Worm (Caenorhabditis elegans) whole organism, late embryonic: ENCODE data around the gene nhr-172.

ENCODE experiments used
- C08G9.2 ChIP-seq: sonication (generic microtip); optimal IDR thresholded peaks from 2 replicates; lab custom pipeline; 2016; ENCODE audit warnings: mild to moderate bottlenecking, missing genetic modification characterization, moderate library complexity, missing compliant biosample characterization
- F13H6.1 ChIP-seq: sonication (generic microtip); optimal IDR thresholded peaks from 2 replicates; lab custom pipeline; 2016; ENCODE audit warnings: missing genetic modification characterization, missing compliant biosample characterization
- Y22D7AL.16 ChIP-seq: sonication (generic microtip); optimal IDR thresholded peaks from 2 replicates; lab custom pipeline; 2016; ENCODE audit warnings: missing genetic modification characterization, missing compliant biosample characterization
- ahr-1 ChIP-seq: sonication (generic microtip); optimal IDR thresholded peaks from 2 replicates; lab custom pipeline; 2016; ENCODE audit warnings: missing genetic modification characterization, missing compliant biosample characterization
- ceh-14 ChIP-seq: sonication (generic microtip); optimal IDR thresholded peaks from 2 replicates; lab custom pipeline; 2016; ENCODE audit warnings: missing genotype, missing genetic modification characterization, missing compliant biosample characterization
- ceh-18 ChIP-seq: sonication (generic microtip); optimal IDR thresholded peaks from 2 replicates; lab custom pipeline; 2016; ENCODE audit warnings: missing genetic modification characterization, missing compliant biosample characterization
- ceh-22 ChIP-seq: sonication (generic microtip); optimal IDR thresholded peaks from 2 replicates; lab custom pipeline; 2017; ENCODE audit warnings: missing biosample characterization, missing genetic modification characterization
- ceh-24 ChIP-seq: sonication (generic microtip); optimal IDR thresholded peaks from 2 replicates; lab custom pipeline; 2016; ENCODE audit warnings: mild to moderate bottlenecking, missing genetic modification characterization, missing compliant biosample characterization
- ceh-30 ChIP-seq: fragments of 150-350 bp; optimal IDR thresholded peaks from 2 replicates; lab custom pipeline; 2014; ENCODE audit warnings: missing biosample characterization, missing genetic modification characterization
- ceh-45 ChIP-seq: fragments of 200-800 bp; sonication (Bioruptor generic); IDR thresholded peaks from 2 replicates; pipeline ENCODE4 v1.3.6; 2022; ENCODE audit warnings: missing genetic modification reagents, missing genetic modification characterization, missing compliant biosample characterization
- ceh-48 ChIP-seq: sonication (generic microtip); optimal IDR thresholded peaks from 2 replicates; lab custom pipeline; 2016; ENCODE audit warnings: missing genetic modification characterization, inconsistent platforms, missing compliant biosample characterization
- ceh-6 ChIP-seq: fragments of 200-800 bp; sonication (Bioruptor generic); optimal IDR thresholded peaks from 2 replicates; lab custom pipeline; 2018; ENCODE audit warnings: mild to moderate bottlenecking, missing genetic modification characterization, missing compliant biosample characterization
- che-1 ChIP-seq: sonication (generic microtip); optimal IDR thresholded peaks from 2 replicates; lab custom pipeline; 2016; ENCODE audit warnings: mild to moderate bottlenecking, missing genetic modification characterization, missing compliant biosample characterization
- dmd-4 ChIP-seq: sonication (generic microtip); optimal IDR thresholded peaks from 2 replicates; lab custom pipeline; 2016; ENCODE audit warnings: borderline replicate concordance, missing genetic modification characterization, missing compliant biosample characterization
- elt-2 ChIP-seq: sonication (generic microtip); optimal IDR thresholded peaks from 2 replicates; lab custom pipeline; 2016; ENCODE audit warnings: missing genetic modification reagents, missing genetic modification characterization, missing compliant biosample characterization
- fax-1 ChIP-seq: sonication (generic microtip); optimal IDR thresholded peaks from 2 replicates; lab custom pipeline; 2016; ENCODE audit warnings: missing genotype, missing genetic modification characterization, missing compliant biosample characterization
- fkh-10 ChIP-seq: fragments of 150-350 bp; optimal IDR thresholded peaks from 2 replicates; lab custom pipeline; 2014; ENCODE audit warnings: missing biosample characterization, missing genetic modification reagents, missing genetic modification characterization
- hlh-13 ChIP-seq: fragments of 200-800 bp; sonication (Bioruptor generic); optimal IDR thresholded peaks from 2 replicates; lab custom pipeline; 2018; ENCODE audit warnings: mild to moderate bottlenecking, missing genetic modification characterization, missing compliant biosample characterization
- hlh-15 ChIP-seq: sonication (generic microtip); optimal IDR thresholded peaks from 2 replicates; lab custom pipeline; 2016; ENCODE audit warnings: missing genetic modification characterization, missing compliant biosample characterization
- hlh-30 ChIP-seq: sonication (generic microtip); optimal IDR thresholded peaks from 2 replicates; lab custom pipeline; 2017; ENCODE audit warnings: antibody characterized with exemption, missing genetic modification characterization, missing compliant biosample characterization; ENCODE audit not compliant: insufficient read depth
- hlh-6 ChIP-seq: sonication (generic microtip); optimal IDR thresholded peaks from 2 replicates; lab custom pipeline; 2016; ENCODE audit warnings: missing genotype, missing genetic modification characterization, missing compliant biosample characterization
- lim-6 ChIP-seq: sonication (generic microtip); optimal IDR thresholded peaks from 2 replicates; lab custom pipeline; 2016; ENCODE audit warnings: missing genetic modification characterization, missing compliant biosample characterization
- lin-11 ChIP-seq: fragments of 200-800 bp; sonication (Bioruptor generic); optimal IDR thresholded peaks from 2 replicates; lab custom pipeline; 2018; ENCODE audit warnings: mild to moderate bottlenecking, missing genetic modification characterization, missing compliant biosample characterization
- odd-2 ChIP-seq: sonication (generic microtip); optimal IDR thresholded peaks from 2 replicates; lab custom pipeline; 2017; ENCODE audit warnings: antibody characterized with exemption, mild to moderate bottlenecking, missing genetic modification characterization, missing compliant biosample characterization
- pag-3 ChIP-seq: sonication (generic microtip); optimal IDR thresholded peaks from 2 replicates; lab custom pipeline; 2016; ENCODE audit warnings: missing compliant biosample characterization, missing genetic modification characterization, borderline replicate concordance
- pat-9 ChIP-seq: fragments of 200-800 bp; sonication (Bioruptor generic); optimal IDR thresholded peaks from 2 replicates; lab custom pipeline; 2018; ENCODE audit warnings: mild to moderate bottlenecking, missing genetic modification characterization, moderate library complexity, missing compliant biosample characterization
- pax-1 ChIP-seq: fragments of 150-350 bp; optimal IDR thresholded peaks from 2 replicates; lab custom pipeline; 2014; ENCODE audit warnings: missing biosample characterization, missing genetic modification characterization
- pqm-1 ChIP-seq: sonication (generic microtip); optimal IDR thresholded peaks from 2 replicates; lab custom pipeline; 2016; ENCODE audit warnings: missing genetic modification characterization, missing compliant biosample characterization
- pros-1 ChIP-seq: fragments of 150-350 bp; optimal IDR thresholded peaks from 2 replicates; lab custom pipeline; 2014; ENCODE audit warnings: missing biosample characterization, missing genetic modification reagents, missing genetic modification characterization
- ref-2 ChIP-seq: sonication (generic microtip); optimal IDR thresholded peaks from 2 replicates; lab custom pipeline; 2016; ENCODE audit warnings: missing genetic modification characterization, missing compliant biosample characterization
- sdc-2 ChIP-seq: sonication (generic microtip); optimal IDR thresholded peaks from 2 replicates; lab custom pipeline; 2016; ENCODE audit warnings: missing genotype, missing genetic modification characterization, missing compliant biosample characterization
- sox-4 ChIP-seq: sonication (generic microtip); optimal IDR thresholded peaks from 2 replicates; lab custom pipeline; 2017; ENCODE audit warnings: mild to moderate bottlenecking, missing genetic modification characterization, inconsistent platforms, missing compliant biosample characterization
- unc-3 ChIP-seq, 2 experiments: fragments of 200-800 bp in 1 of 2; sonication (Bioruptor generic) in 1 of 2; sonication (generic microtip) in 1 of 2; conservative IDR thresholded peaks in 1 of 2; optimal IDR thresholded peaks in 1 of 2; 2 replicates each; pipeline versions ENCODE4 v1.3.6 to Lab custom; 2016 to 2022; ENCODE audit warnings: missing compliant biosample characterization in 2 of 2, missing genetic modification characterization in 2 of 2, missing genetic modification reagents in 1 of 2
- unc-42 ChIP-seq: sonication (generic microtip); optimal IDR thresholded peaks from 2 replicates; lab custom pipeline; 2016; ENCODE audit warnings: missing genotype, missing genetic modification characterization, missing compliant biosample characterization
- unc-55 ChIP-seq: sonication (generic microtip); optimal IDR thresholded peaks from 2 replicates; lab custom pipeline; 2017; ENCODE audit warnings: missing biosample characterization, missing genetic modification reagents, missing genetic modification characterization
- unc-86 ChIP-seq: sonication (generic microtip); optimal IDR thresholded peaks from 2 replicates; lab custom pipeline; 2016; ENCODE audit warnings: missing genetic modification characterization, missing compliant biosample characterization
- zip-5 ChIP-seq: sonication (generic microtip); optimal IDR thresholded peaks from 2 replicates; lab custom pipeline; 2016; ENCODE audit warnings: missing genetic modification characterization, missing compliant biosample characterization

The nhr-172 gene

DNA sequence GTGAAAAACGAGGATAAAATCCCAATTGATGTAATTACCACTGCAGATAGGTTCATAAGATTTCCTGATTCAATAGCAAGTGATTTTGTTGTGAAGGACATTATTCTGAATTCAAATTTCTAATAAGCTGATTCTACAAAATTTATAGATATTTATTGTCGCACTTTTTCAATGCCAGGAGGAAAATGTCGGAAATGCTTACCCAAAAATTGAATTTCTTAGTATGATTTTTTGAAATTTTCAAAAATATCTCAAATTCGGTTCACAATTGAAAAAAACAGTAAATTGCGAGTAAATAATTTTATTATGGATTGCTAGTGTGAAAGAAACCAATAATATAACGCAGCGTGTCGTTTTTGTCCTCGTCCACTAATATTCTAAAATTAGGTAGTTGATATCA is 15.9 kb upstream of the nhr-172 start, which contains the start of gene srbc-10:
Gene srbc-10, minus strand, starts transcription at position 101 of the 400 bp plus-strand sequence.
- TF ChIP-seq zip-5 (tag; lab: Kevin White, UChicago) (no peak), pag-3 (tag; lab: Kevin White, UChicago) (no peak), ceh-45 (GFP tag; lab: Robert Waterston, UW) (no peak), sdc-2 (tag; lab: Kevin White, UChicago) (no peak), pqm-1 (tag; lab: Kevin White, UChicago) (no peak), unc-55 (no peak), fax-1 (tag; lab: Kevin White, UChicago) (no peak), unc-3 (GFP tag; conservative IDR thresholded peaks at IDR 0.05; lab: Robert Waterston, UW) (no peak), unc-3 (tag; optimal IDR thresholded peaks at IDR 0.05; lab: Kevin White, UChicago) (no peak), ceh-14 (tag; lab: Kevin White, UChicago) (no peak), ceh-6 (GFP tag; lab: Kevin White, UChicago) (no peak), pat-9 (no peak)

- TF ChIP-seq fax-1 (tag; lab: Kevin White, UChicago), result no peak
- no peak for TF ChIP-seq pat-9
Observed at ce11 chrV:7495189-7495588, 13.6 kb upstream of the nhr-172 start, which contains the start of gene srbc-11. srbc-11 (minus strand) TSS chrV:7495289.

DNA sequence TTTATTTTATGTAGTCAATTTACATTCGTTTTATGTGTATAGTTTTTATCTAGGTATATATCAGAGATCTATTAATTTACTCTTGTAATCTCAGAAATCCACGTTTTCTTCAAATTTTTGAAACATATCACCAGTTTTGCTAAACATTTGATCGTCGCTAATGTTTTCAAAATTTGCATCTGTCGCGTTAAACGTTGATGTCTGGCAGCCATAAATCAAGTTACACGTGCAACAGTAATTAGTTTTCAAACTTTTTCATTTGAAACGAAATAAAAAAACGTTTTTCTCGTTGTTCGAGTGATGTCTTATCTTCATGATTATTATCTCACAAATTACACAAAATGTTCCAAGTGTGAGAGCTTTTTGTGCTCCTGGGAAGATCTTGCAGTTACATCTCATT is 11.4 kb upstream of the nhr-172 start, which contains the start of gene srh-79:
Gene srh-79, plus strand, starts transcription at position 301 of the 400 bp plus-strand sequence.
- no peak for TF ChIP-seq unc-86 (tag; lab: Kevin White, UChicago)
- no peak for TF ChIP-seq pqm-1 (tag; lab: Kevin White, UChicago)

DNA sequence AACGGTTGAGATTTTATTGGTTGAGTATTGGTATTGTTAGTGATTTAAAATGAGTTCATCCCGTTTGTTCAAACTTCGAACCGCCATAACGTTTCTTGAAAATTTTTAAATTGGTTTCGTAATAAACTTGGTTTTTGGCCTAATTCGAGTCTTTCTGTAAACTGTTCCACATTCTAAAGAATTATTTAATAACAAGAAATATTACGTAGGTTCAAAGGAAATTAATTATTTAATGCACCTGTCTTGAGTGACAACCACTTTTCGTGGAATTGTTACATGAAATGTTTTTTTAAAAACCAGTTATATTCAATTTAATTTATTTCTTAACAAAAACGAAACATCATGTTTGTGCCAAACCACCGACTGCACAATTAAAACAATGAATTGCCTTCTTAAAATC is 7.6 kb upstream of the nhr-172 start:
- no peak for TF ChIP-seq sox-4 (tag; lab: Kevin White, UChicago)
- TF ChIP-seq ceh-18 (tag; lab: Kevin White, UChicago), result no peak
- TF ChIP-seq F13H6.1 (tag; lab: Kevin White, UChicago), result no peak

DNA sequence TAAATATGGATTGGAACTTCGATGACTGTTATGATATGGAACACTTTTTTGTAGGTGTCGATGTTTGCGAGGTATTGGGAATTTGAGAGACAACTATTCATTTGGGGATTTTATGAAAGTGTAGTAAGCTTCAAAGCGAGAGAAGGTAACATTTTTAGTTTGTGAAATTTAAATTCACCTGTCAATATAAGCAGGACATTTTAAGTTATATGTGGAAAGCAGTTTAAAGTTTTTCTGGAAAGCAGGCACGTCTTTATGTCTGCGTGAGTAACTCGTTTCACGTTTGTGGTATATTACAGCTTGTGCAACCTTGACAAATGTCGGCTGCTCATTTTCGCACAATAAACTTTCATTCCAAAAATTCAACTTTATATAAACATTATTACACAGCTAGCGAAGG is 4.5 kb upstream of the nhr-172 start, which contains the start of gene srh-229:
Gene srh-229, minus strand, starts transcription at position 101 of the 400 bp plus-strand sequence.
- TF ChIP-seq ceh-45 (GFP tag; lab: Robert Waterston, UW), result no peak
- TF ChIP-seq odd-2 (tag; lab: Kevin White, UChicago), result no peak
- TF ChIP-seq dmd-4 (tag; lab: Kevin White, UChicago), result no peak
- no peak for TF ChIP-seq ref-2
- no peak for TF ChIP-seq pros-1 (tag; lab: Kevin White, UChicago)
- TF ChIP-seq unc-55, result no peak
- no peak for TF ChIP-seq elt-2 (tag; lab: Kevin White, UChicago)
- no peak for TF ChIP-seq C08G9.2 (tag; lab: Kevin White, UChicago)
- TF ChIP-seq pax-1 (tag; lab: Kevin White, UChicago), result no peak
- TF ChIP-seq hlh-15 (tag; lab: Kevin White, UChicago), result no peak
- TF ChIP-seq ahr-1 (tag; lab: Kevin White, UChicago), result no peak
- TF ChIP-seq ceh-30 (tag; lab: Kevin White, UChicago), result no peak
- TF ChIP-seq lin-11 (tag; lab: Kevin White, UChicago), result no peak
- no peak for TF ChIP-seq ceh-48 (tag; lab: Kevin White, UChicago)
- TF ChIP-seq fax-1 (tag; lab: Kevin White, UChicago), result no peak

DNA sequence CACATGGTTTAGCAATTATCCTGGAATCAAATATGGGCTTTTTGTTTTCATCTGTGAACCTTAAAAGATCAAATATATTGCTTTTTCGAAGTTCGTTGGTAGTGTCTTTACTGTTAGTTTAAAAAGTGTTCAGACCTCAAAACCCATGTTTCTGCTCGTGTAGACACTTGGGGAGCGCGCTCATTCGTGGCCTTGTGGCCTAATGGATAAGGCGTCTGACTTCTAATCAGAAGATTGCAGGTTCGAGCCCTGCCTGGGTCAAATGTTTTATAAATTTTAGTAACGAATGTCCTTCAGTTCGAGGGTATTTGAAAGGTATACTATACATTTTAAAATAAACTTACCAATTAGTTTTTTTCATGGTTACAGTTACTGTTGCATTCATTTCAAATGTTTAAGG is 2.6 kb upstream of the nhr-172 start:
- TF ChIP-seq ceh-45 (GFP tag; lab: Robert Waterston, UW) (no peak), ceh-18 (tag; lab: Kevin White, UChicago) (no peak), odd-2 (tag; lab: Kevin White, UChicago) (no peak), fax-1 (tag; lab: Kevin White, UChicago) (no peak), ceh-22 (tag; lab: Kevin White, UChicago) (no peak), che-1 (tag; lab: Kevin White, UChicago) (no peak), unc-42 (tag; lab: Kevin White, UChicago) (no peak), Y22D7AL.16 (tag; lab: Kevin White, UChicago) (no peak), sdc-2 (tag; lab: Kevin White, UChicago) (no peak), ceh-24 (no peak), hlh-13 (GFP tag; lab: Kevin White, UChicago) (no peak), fkh-10 (GFP tag; lab: Kevin White, UChicago) (no peak), pros-1 (tag; lab: Kevin White, UChicago) (no peak), hlh-30 (tag; lab: Kevin White, UChicago) (no peak), ahr-1 (tag; lab: Kevin White, UChicago) (no peak), lim-6 (tag; lab: Kevin White, UChicago) (no peak), hlh-6 (tag; lab: Kevin White, UChicago) (no peak)
